Worm (Caenorhabditis elegans): ENCODE data around the gene Y46G5A.39.

DNA sequence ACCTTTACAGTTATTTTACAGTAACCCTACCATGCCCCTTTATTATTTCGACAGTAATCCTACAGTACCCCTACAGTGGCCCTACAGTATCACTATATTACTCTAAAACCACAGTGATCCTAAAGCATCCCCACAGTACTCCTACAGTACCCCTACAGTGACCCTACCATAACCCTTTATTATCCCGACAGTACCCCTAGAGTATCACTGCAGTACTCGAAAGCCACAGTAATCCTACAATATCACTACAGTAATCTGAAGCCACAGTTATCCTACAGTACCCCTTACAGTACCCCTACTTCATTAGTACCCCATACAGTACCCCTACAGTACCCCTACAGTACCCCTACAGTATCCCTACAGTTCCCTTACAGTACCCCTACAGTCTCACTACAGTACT, 10.9 kb upstream of the Y46G5A.39 start:
- TF ChIP-seq elt-3 (tag; optimal IDR thresholded peaks at IDR 0.05) (no peak), unc-98 (GFP tag; IDR thresholded peaks at IDR 0.05) (no peak), xbp-1 (tag; optimal IDR thresholded peaks at IDR 0.05) (no peak), nhr-11 (tag; optimal IDR thresholded peaks at IDR 0.05) (no peak), nhr-71 (tag; optimal IDR thresholded peaks at IDR 0.05) (no peak), mdl-1 (tag; optimal IDR thresholded peaks at IDR 0.05) (no peak), ces-1 (GFP tag; optimal IDR thresholded peaks at IDR 0.05) (no peak), ceh-63 (GFP tag; optimal IDR thresholded peaks at IDR 0.05) (no peak), lin-15B (tag; optimal IDR thresholded peaks at IDR 0.05) (no peak)

Measured in whole organism, L1 larva.